Worm (Caenorhabditis elegans) whole organism, early embryonic: ENCODE data around the gene ZK669.3.

Experiments used
- F13C5.2 ChIP-seq: sonication (generic microtip); optimal IDR thresholded peaks from 2 replicates; lab custom pipeline; 2017; ENCODE audit warnings: mild to moderate bottlenecking, missing genetic modification characterization, inconsistent platforms, missing compliant biosample characterization
- ama-1 ChIP-seq: fragments of 150-350 bp; optimal IDR thresholded peaks from 2 replicates; lab custom pipeline; 2014
- hmbx-1 ChIP-seq: sonication (generic microtip); optimal IDR thresholded peaks from 2 replicates; lab custom pipeline; 2016; ENCODE audit warnings: mild to moderate bottlenecking, missing genetic modification characterization, missing compliant biosample characterization
- hnd-1 ChIP-seq: sonication (generic microtip); optimal IDR thresholded peaks from 2 replicates; lab custom pipeline; 2016; ENCODE audit warnings: missing genetic modification characterization, missing compliant biosample characterization
- sea-1 ChIP-seq: fragments of 200-800 bp; sonication (Bioruptor generic); conservative IDR thresholded peaks from 2 replicates; pipeline ENCODE4 v1.3.6; 2022; ENCODE audit warnings: missing genetic modification characterization, missing compliant biosample characterization

DNA sequence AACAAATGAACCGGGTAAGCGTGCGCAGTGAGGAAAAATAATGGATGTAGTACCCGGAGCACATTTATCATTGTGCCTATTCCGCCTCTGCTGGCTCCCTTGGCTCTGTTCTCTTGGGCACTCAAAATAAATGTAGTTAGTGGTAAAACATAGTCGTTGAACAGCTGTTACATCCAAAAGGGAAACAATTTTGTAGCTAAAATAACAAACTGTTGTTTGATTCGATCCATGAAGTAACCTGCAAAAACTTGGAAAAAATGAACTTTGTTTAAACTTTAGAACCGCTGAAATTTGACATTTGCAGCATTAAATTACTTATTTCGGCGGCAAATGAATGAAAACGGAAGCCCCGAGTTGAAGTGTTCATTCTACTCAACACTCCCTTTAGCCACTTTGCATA, 47.3 kb upstream of the ZK669.3 start:
- TF ChIP-seq ama-1 (lab: Kevin White, UChicago) = no peak
- TF ChIP-seq hmbx-1 (tag; lab: Kevin White, UChicago) = no peak
- TF ChIP-seq F13C5.2 (tag; lab: Kevin White, UChicago) = no peak
- no peak for TF ChIP-seq hnd-1 (tag; lab: Kevin White, UChicago)
- no peak for TF ChIP-seq sea-1 (GFP tag; lab: Robert Waterston, UW)
